Fruit fly (Drosophila melanogaster) whole organism, prepupa: Measurements from ENCODE around the gene Jon66Ci.
A peak's percentile ranks its signal among the peaks of the same experiment; 100 is the strongest.

Source experiments
- CG10669 ChIP-seq: fragments of 200-800 bp; sonication (Bioruptor generic); optimal IDR thresholded peaks from 3 replicates; lab custom pipeline; 2018; ENCODE audit warnings: missing biosample characterization, mild to moderate bottlenecking, missing genetic modification characterization, moderate library complexity
- CG11294 ChIP-seq: fragments of 200-800 bp; sonication (Bioruptor generic); IDR thresholded peaks from 2 replicates; pipeline ENCODE4 v1.3.6; 2022; ENCODE audit warnings: missing biosample characterization, missing genetic modification characterization
- CG11762 ChIP-seq: fragments of 200-800 bp; sonication (Bioruptor generic); optimal IDR thresholded peaks from 3 replicates; lab custom pipeline; 2016; ENCODE audit warnings: missing biosample characterization, missing genetic modification characterization; ENCODE audit not compliant: insufficient read depth
- CG15336 ChIP-seq: fragments of 200-800 bp; sonication (Bioruptor generic); IDR thresholded peaks from 2 replicates; pipeline ENCODE4 v1.3.6; 2022; ENCODE audit warnings: missing biosample characterization, missing genetic modification characterization
- CG3032 ChIP-seq: fragments of 200-800 bp; optimal IDR thresholded peaks from 2 replicates; lab custom pipeline; 2019; ENCODE audit warnings: missing biosample characterization, mild to moderate bottlenecking, missing genetic modification characterization, moderate library complexity
- CG31627 ChIP-seq: fragments of 200-800 bp; sonication (Bioruptor generic); optimal IDR thresholded peaks from 3 replicates; lab custom pipeline; 2016; ENCODE audit warnings: missing biosample characterization, missing genetic modification characterization
- CG32006 ChIP-seq: fragments of 200-800 bp; sonication (Bioruptor generic); optimal IDR thresholded peaks from 3 replicates; lab custom pipeline; 2017; ENCODE audit warnings: missing biosample characterization, mild to moderate bottlenecking, missing genetic modification characterization
- CG34406 ChIP-seq: fragments of 200-800 bp; sonication (Bioruptor generic); optimal IDR thresholded peaks from 3 replicates; lab custom pipeline; 2016; ENCODE audit warnings: missing biosample characterization, missing genetic modification characterization
- CG3919 ChIP-seq: fragments of 200-800 bp; sonication (Bioruptor generic); optimal IDR thresholded peaks from 3 replicates; lab custom pipeline; 2016; ENCODE audit warnings: missing biosample characterization, missing genetic modification characterization
- CG6163 ChIP-seq: fragments of 200-800 bp; sonication (Bioruptor generic); IDR thresholded peaks from 3 replicates; pipeline ENCODE4 v1.3.6; 2022; ENCODE audit warnings: missing biosample characterization, missing genetic modification characterization
- CG6276 ChIP-seq: fragments of 200-800 bp; sonication (Bioruptor generic); optimal IDR thresholded peaks from 2 replicates; lab custom pipeline; 2017; ENCODE audit warnings: missing biosample characterization, mild to moderate bottlenecking, missing genetic modification characterization
- CG6808 ChIP-seq: fragments of 200-800 bp; sonication (Bioruptor generic); optimal IDR thresholded peaks from 3 replicates; lab custom pipeline; 2017; ENCODE audit warnings: missing biosample characterization, missing genetic modification characterization, mild to moderate bottlenecking, moderate library complexity, missing genetic modification reagents
- CG7368 ChIP-seq: fragments of 200-800 bp; sonication (Bioruptor generic); optimal IDR thresholded peaks from 3 replicates; lab custom pipeline; 2016; ENCODE audit warnings: missing biosample characterization, missing genetic modification characterization
- CG8119 ChIP-seq: fragments of 200-800 bp; sonication (Bioruptor generic); IDR thresholded peaks from 3 replicates; pipeline ENCODE4 v1.3.6; 2022; ENCODE audit warnings: missing biosample characterization, missing genetic modification characterization
- CG8632 ChIP-seq: fragments of 200-800 bp; sonication (Bioruptor generic); optimal IDR thresholded peaks from 3 replicates; lab custom pipeline; 2016; ENCODE audit warnings: missing biosample characterization, missing genetic modification characterization
- Eip75B ChIP-seq: fragments of 200-800 bp; sonication (Bioruptor generic); optimal IDR thresholded peaks from 3 replicates; lab custom pipeline; 2016; ENCODE audit warnings: missing biosample characterization, missing genetic modification characterization
- Eip78C ChIP-seq: fragments of 200-800 bp; sonication (Bioruptor generic); peaks from one replicate; lab custom pipeline; 2016; ENCODE audit warnings: missing biosample characterization, missing genetic modification characterization
- Eip93F ChIP-seq: fragments of 200-800 bp; sonication (Bioruptor generic); optimal IDR thresholded peaks from 2 replicates; lab custom pipeline; 2016; ENCODE audit warnings: missing biosample characterization, mild to moderate bottlenecking, missing genetic modification characterization
- Ets96B ChIP-seq: fragments of 200-800 bp; optimal IDR thresholded peaks from 2 replicates; lab custom pipeline; 2019; ENCODE audit warnings: missing biosample characterization, mild to moderate bottlenecking, missing genetic modification characterization, moderate library complexity
- Gug ChIP-seq: fragments of 200-800 bp; sonication (Bioruptor generic); IDR thresholded peaks from 2 replicates; pipeline ENCODE4 v1.3.6; 2022; ENCODE audit warnings: missing biosample characterization, missing genetic modification characterization
- Hr38 ChIP-seq: sonication (Bioruptor generic); optimal IDR thresholded peaks from 2 replicates; lab custom pipeline; 2016; ENCODE audit warnings: missing biosample characterization, missing genetic modification characterization
- Hr39 ChIP-seq: fragments of 200-800 bp; sonication (Bioruptor generic); optimal IDR thresholded peaks from 2 replicates; lab custom pipeline; 2016; ENCODE audit warnings: missing biosample characterization, missing genetic modification characterization
- Hr4 ChIP-seq: fragments of 200-800 bp; sonication (Bioruptor generic); optimal IDR thresholded peaks from 3 replicates; lab custom pipeline; 2016; ENCODE audit warnings: missing biosample characterization, missing genetic modification characterization
- Lpt ChIP-seq: fragments of 200-800 bp; sonication (Bioruptor generic); optimal IDR thresholded peaks from 3 replicates; lab custom pipeline; 2016; ENCODE audit warnings: missing biosample characterization, missing genetic modification characterization
- Met ChIP-seq: fragments of 200-800 bp; sonication (Bioruptor generic); optimal IDR thresholded peaks from 3 replicates; lab custom pipeline; 2016; ENCODE audit warnings: missing biosample characterization, missing genetic modification characterization
- OdsH ChIP-seq: fragments of 200-800 bp; sonication (Bioruptor generic); optimal IDR thresholded peaks from 3 replicates; lab custom pipeline; 2016; ENCODE audit warnings: missing biosample characterization, missing genetic modification characterization
- Smox ChIP-seq: fragments of 200-800 bp; sonication (Bioruptor generic); optimal IDR thresholded peaks from 3 replicates; lab custom pipeline; 2016; ENCODE audit warnings: missing biosample characterization, missing genetic modification characterization
- Sox102F ChIP-seq: fragments of 200-800 bp; sonication (Bioruptor generic); optimal IDR thresholded peaks from 2 replicates; lab custom pipeline; 2016; ENCODE audit warnings: missing biosample characterization, mild to moderate bottlenecking, missing genetic modification characterization
- Sox14 ChIP-seq: fragments of 200-800 bp; sonication (Bioruptor generic); optimal IDR thresholded peaks from 3 replicates; lab custom pipeline; 2016; ENCODE audit warnings: missing biosample characterization, missing genetic modification characterization
- Sox15 ChIP-seq: fragments of 200-800 bp; sonication (Bioruptor generic); optimal IDR thresholded peaks from 3 replicates; lab custom pipeline; 2016; ENCODE audit warnings: missing biosample characterization, missing genetic modification characterization
- achi ChIP-seq: fragments of 200-800 bp; sonication (Bioruptor generic); optimal IDR thresholded peaks from 3 replicates; lab custom pipeline; 2016; ENCODE audit warnings: missing biosample characterization, missing genetic modification characterization
- acj6 ChIP-seq: fragments of 200-800 bp; sonication (Bioruptor generic); optimal IDR thresholded peaks from 3 replicates; lab custom pipeline; 2016; ENCODE audit warnings: missing biosample characterization, missing genetic modification characterization
- cyc ChIP-seq: fragments of 200-800 bp; sonication (Bioruptor generic); optimal IDR thresholded peaks from 3 replicates; lab custom pipeline; 2016; ENCODE audit warnings: missing biosample characterization, missing genetic modification characterization
- eg ChIP-seq: fragments of 200-800 bp; sonication (Bioruptor generic); IDR thresholded peaks from 3 replicates; pipeline ENCODE4 v1.3.6; 2022; ENCODE audit warnings: missing biosample characterization, missing genetic modification characterization
- esn ChIP-seq: fragments of 200-800 bp; sonication (Bioruptor generic); optimal IDR thresholded peaks from 2 replicates; lab custom pipeline; 2016; ENCODE audit warnings: missing biosample characterization, mild to moderate bottlenecking, missing genetic modification characterization, moderate library complexity
- fd85E ChIP-seq: fragments of 200-800 bp; sonication (Bioruptor generic); optimal IDR thresholded peaks from 3 replicates; lab custom pipeline; 2016; ENCODE audit warnings: missing biosample characterization, missing genetic modification characterization
- fkh ChIP-seq: fragments of 200-800 bp; sonication (Bioruptor generic); optimal IDR thresholded peaks from 3 replicates; lab custom pipeline; 2017; ENCODE audit warnings: missing biosample characterization, mild to moderate bottlenecking, missing genetic modification characterization, moderate library complexity
- lz ChIP-seq: fragments of 200-800 bp; sonication (Bioruptor generic); optimal IDR thresholded peaks from 3 replicates; lab custom pipeline; 2016; ENCODE audit warnings: missing biosample characterization, missing genetic modification characterization
- net ChIP-seq: fragments of 200-800 bp; sonication (Bioruptor generic); optimal IDR thresholded peaks from 3 replicates; lab custom pipeline; 2016; ENCODE audit warnings: missing biosample characterization, missing genetic modification characterization
- pdm3 ChIP-seq: fragments of 200-800 bp; sonication (Bioruptor generic); optimal IDR thresholded peaks from 3 replicates; lab custom pipeline; 2016; ENCODE audit warnings: missing biosample characterization, missing genetic modification characterization
- salr ChIP-seq, 2 experiments: fragments of 200-800 bp; sonication (Bioruptor generic); optimal IDR thresholded peaks; 3 replicates each; lab custom pipeline; 2016 to 2018; ENCODE audit warnings: missing biosample characterization in 2 of 2, missing genetic modification characterization in 2 of 2, mild to moderate bottlenecking in 1 of 2
- spab ChIP-seq: fragments of 200-800 bp; sonication (Bioruptor generic); optimal IDR thresholded peaks from 2 replicates; lab custom pipeline; 2017; ENCODE audit warnings: missing biosample characterization, mild to moderate bottlenecking, missing genetic modification characterization, missing genetic modification reagents
- ss ChIP-seq, 2 experiments: fragments of 200-800 bp; sonication (Bioruptor generic); optimal IDR thresholded peaks; 2 replicates in 1 of 2; 3 replicates in 1 of 2; lab custom pipeline; 2017 to 2018; ENCODE audit warnings: mild to moderate bottlenecking in 2 of 2, missing biosample characterization in 2 of 2, missing genetic modification characterization in 2 of 2, moderate library complexity in 1 of 2
- svp ChIP-seq: fragments of 200-800 bp; sonication (Bioruptor generic); peaks from one replicate; lab custom pipeline; 2016; ENCODE audit warnings: missing biosample characterization, missing genetic modification characterization
- topi ChIP-seq: fragments of 200-800 bp; sonication (Bioruptor generic); optimal IDR thresholded peaks from 3 replicates; lab custom pipeline; 2016; ENCODE audit warnings: missing biosample characterization, missing genetic modification characterization

Gene Jon66Ci

dm6 chr3L:8394944-8395343, 3.6 kb downstream of the Jon66Ci start:
- no peak for TF ChIP-seq ss (GFP tag; optimal IDR thresholded peaks at IDR 0.05; lab: Kevin White, UChicago)
- TF ChIP-seq Hr38 (GFP tag; lab: Kevin White, UChicago): no peak
- TF ChIP-seq Eip78C (GFP tag; lab: Kevin White, UChicago): peak; percentile 33
- no peak for TF ChIP-seq CG8632 (GFP tag; lab: Kevin White, UChicago)
- TF ChIP-seq CG7368 (GFP tag; lab: Kevin White, UChicago): no peak
- TF ChIP-seq, all 60 proteins: peak for 1

DNA sequence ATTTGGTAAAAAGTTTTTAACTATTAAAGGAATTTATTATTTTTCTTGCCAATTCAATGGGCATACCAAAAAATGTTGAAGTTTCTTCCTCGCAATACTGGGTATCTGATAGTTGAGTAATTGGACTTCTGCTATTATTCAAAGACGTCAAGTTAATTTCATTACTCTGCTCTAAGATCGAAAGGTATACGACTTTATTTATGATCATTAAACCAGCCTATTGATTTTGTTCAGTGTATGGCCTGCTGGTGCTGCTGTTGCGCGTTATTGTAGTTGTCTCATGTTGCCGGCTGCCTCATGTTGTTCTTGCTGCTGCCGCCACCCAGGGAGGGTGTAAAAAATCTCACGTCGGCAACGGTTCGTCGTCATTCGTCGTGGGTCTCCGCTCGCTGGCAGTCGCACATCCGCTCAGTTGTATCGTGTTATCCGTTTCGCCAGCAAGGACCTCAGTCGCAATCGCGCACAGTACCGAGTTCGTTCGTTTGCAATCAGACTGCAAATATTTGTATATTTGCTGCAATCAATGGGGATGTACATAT, 4.4 kb downstream of the Jon66Ci start, which contains the start of gene CG7120:
CG7120 (plus strand) TSS at position 371 of the 539 bp plus-strand sequence.
- TF ChIP-seq Eip75B (peak; percentile 16), Met (GFP tag; lab: Kevin White, UChicago) (peak; percentile 34), CG34406 (peak; percentile 19), Hr4 (GFP tag; lab: Kevin White, UChicago) (peak; percentile 46), CG8119 (0 out of 3 replicates have a peak, but pooled peaks have one; percentile 16), svp (GFP tag; lab: Kevin White, UChicago) (peak; percentile 75), achi (GFP tag; lab: Kevin White, UChicago) (no peak), Ets96B (peak; percentile 31), CG6276 (GFP tag; lab: Kevin White, UChicago) (peak; percentile 47), CG15336 (GFP tag; lab: Robert Waterston, UW) (peak; percentile 51; the same call in 1 of the 2 replicates), Eip93F (GFP tag; lab: Kevin White, UChicago) (peak; percentile 23), lz (GFP tag; lab: Kevin White, UChicago) (peak; percentile 12), CG6808 (no peak), salr (GFP tag; optimal IDR thresholded peaks at IDR 0.05; lab: Kevin White, UChicago) (peak in 1 of 2 experiments; percentile 46), pdm3 (GFP tag; lab: Kevin White, UChicago) (peak; percentile 15), Gug (GFP tag; lab: Robert Waterston, UW) (no peak), CG31627 (GFP tag; lab: Kevin White, UChicago) (peak; percentile 27), ss (GFP tag; optimal IDR thresholded peaks at IDR 0.05; lab: Kevin White, UChicago) (no peak), CG3919 (GFP tag; lab: Kevin White, UChicago) (peak; percentile 14), net (GFP tag; lab: Kevin White, UChicago) (no peak), Sox15 (GFP tag; lab: Kevin White, UChicago) (no peak), CG10669 (GFP tag; lab: Kevin White, UChicago) (peak; percentile 43), CG6163 (peak; percentile 52; the same call in 1 of the 3 replicates), esn (GFP tag; lab: Kevin White, UChicago) (peak; percentile 35), Sox102F (GFP tag; lab: Kevin White, UChicago) (no peak), Lpt (GFP tag; lab: Kevin White, UChicago) (peak; percentile 30), fkh (GFP tag; lab: Kevin White, UChicago) (no peak), Smox (GFP tag; lab: Kevin White, UChicago) (peak; percentile 41), CG32006 (GFP tag; lab: Kevin White, UChicago) (peak; percentile 66), OdsH (GFP tag; lab: Kevin White, UChicago) (peak; percentile 51), Eip78C (GFP tag; lab: Kevin White, UChicago) (peak; percentile 80), CG11762 (GFP tag; lab: Kevin White, UChicago) (peak; percentile 11), Hr39 (peak; percentile 21), Sox14 (GFP tag; lab: Kevin White, UChicago) (peak; percentile 23), topi (GFP tag; lab: Kevin White, UChicago) (peak; percentile 56), acj6 (GFP tag; lab: Kevin White, UChicago) (peak; percentile 13), spab (GFP tag; lab: Kevin White, UChicago) (peak; percentile 6), CG11294 (GFP tag; lab: Robert Waterston, UW) (no peak), eg (GFP tag; lab: Robert Waterston, UW) (peak; percentile 43; the same call in 1 of the 3 replicates), cyc (GFP tag; lab: Kevin White, UChicago) (peak; percentile 55), CG3032 (tag; lab: Kevin White, UChicago) (peak; percentile 16), fd85E (no peak)
